Worm (Caenorhabditis elegans) whole organism, mixed stage, embryonic: ENCODE measurements around the gene srd-12.

ENCODE experiments used
- M03D4.4 ChIP-seq: sonication (generic microtip); optimal IDR thresholded peaks from 2 replicates; lab custom pipeline; 2017; ENCODE audit warnings: mild to moderate bottlenecking, missing genetic modification characterization, missing compliant biosample characterization
- blmp-1 ChIP-seq: fragments of 150-350 bp; optimal IDR thresholded peaks from 2 replicates; lab custom pipeline; 2014; ENCODE audit warnings: missing biosample characterization, missing genetic modification characterization
- ceh-39 ChIP-seq: fragments of 150-350 bp; optimal IDR thresholded peaks from 2 replicates; lab custom pipeline; 2014; ENCODE audit warnings: missing biosample characterization, missing genetic modification characterization
- ceh-83 ChIP-seq: fragments of 200-800 bp; sonication (Bioruptor generic); optimal IDR thresholded peaks from 2 replicates; lab custom pipeline; 2018; ENCODE audit warnings: mild to moderate bottlenecking, missing genetic modification characterization, missing compliant biosample characterization
- ces-1 ChIP-seq: fragments of 150-350 bp; optimal IDR thresholded peaks from 2 replicates; lab custom pipeline; 2014; ENCODE audit warnings: missing biosample characterization, missing genetic modification reagents, missing genetic modification characterization
- cnd-1 ChIP-seq: fragments of 200-800 bp; sonication (Bioruptor generic); optimal IDR thresholded peaks from 2 replicates; lab custom pipeline; 2018; ENCODE audit warnings: mild to moderate bottlenecking, missing genetic modification characterization, missing compliant biosample characterization
- elt-1 ChIP-seq: sonication (generic microtip); optimal IDR thresholded peaks from 2 replicates; lab custom pipeline; 2017; ENCODE audit warnings: missing genetic modification characterization, mild to moderate bottlenecking, missing compliant biosample characterization, antibody characterized with exemption, moderate library complexity, borderline replicate concordance; ENCODE audit not compliant: insufficient read depth
- elt-3 ChIP-seq: fragments of 150-350 bp; optimal IDR thresholded peaks from 2 replicates; lab custom pipeline; 2014; ENCODE audit warnings: missing biosample characterization, missing genetic modification characterization
- flh-1 ChIP-seq: fragments of 200-800 bp; sonication (Bioruptor generic); optimal IDR thresholded peaks from 2 replicates; lab custom pipeline; 2018; ENCODE audit warnings: mild to moderate bottlenecking, missing genetic modification characterization, moderate library complexity, missing compliant biosample characterization
- ham-2 ChIP-seq: fragments of 200-800 bp; sonication (Bioruptor generic); optimal IDR thresholded peaks from 2 replicates; lab custom pipeline; 2018; ENCODE audit warnings: mild to moderate bottlenecking, missing genetic modification characterization, missing compliant biosample characterization
- hlh-1 ChIP-seq: fragments of 150-350 bp; optimal IDR thresholded peaks from 2 replicates; lab custom pipeline; 2014; ENCODE audit warnings: missing biosample characterization, missing genetic modification reagents, missing genetic modification characterization
- lin-13 ChIP-seq: fragments of 150-350 bp; optimal IDR thresholded peaks from 2 replicates; lab custom pipeline; 2014; ENCODE audit warnings: missing biosample characterization, missing genetic modification characterization
- lsy-2 ChIP-seq: fragments of 150-350 bp; optimal IDR thresholded peaks from 2 replicates; lab custom pipeline; 2014; ENCODE audit warnings: missing biosample characterization, missing genetic modification characterization
- mab-5 ChIP-seq: fragments of 150-350 bp; optimal IDR thresholded peaks from 2 replicates; lab custom pipeline; 2014; ENCODE audit warnings: missing biosample characterization, missing genetic modification characterization
- mep-1 ChIP-seq: fragments of 150-350 bp; optimal IDR thresholded peaks from 2 replicates; lab custom pipeline; 2017; ENCODE audit warnings: missing biosample characterization, missing genetic modification reagents, missing genetic modification characterization, inconsistent platforms
- mls-2 ChIP-seq: sonication (generic microtip); optimal IDR thresholded peaks from 2 replicates; lab custom pipeline; 2016; ENCODE audit warnings: mild to moderate bottlenecking, missing genetic modification characterization, moderate library complexity, missing compliant biosample characterization
- nhr-12 ChIP-seq: fragments of 150-350 bp; optimal IDR thresholded peaks from 2 replicates; lab custom pipeline; 2014; ENCODE audit warnings: missing biosample characterization, missing genetic modification characterization
- nhr-2 ChIP-seq: fragments of 150-350 bp; optimal IDR thresholded peaks from 2 replicates; lab custom pipeline; 2014; ENCODE audit warnings: missing biosample characterization, missing genetic modification characterization
- nhr-237 ChIP-seq: fragments of 150-350 bp; optimal IDR thresholded peaks from 2 replicates; lab custom pipeline; 2014; ENCODE audit warnings: missing biosample characterization, missing genetic modification characterization
- nhr-28 ChIP-seq: fragments of 150-350 bp; optimal IDR thresholded peaks from 2 replicates; lab custom pipeline; 2014; ENCODE audit warnings: missing biosample characterization, missing genetic modification characterization
- pha-4 ChIP-seq: fragments of 150-350 bp; optimal IDR thresholded peaks from 2 replicates; lab custom pipeline; 2018; ENCODE audit warnings: missing biosample characterization, missing genetic modification reagents, missing genetic modification characterization
- sem-2 ChIP-seq: fragments of 200-800 bp; sonication (Bioruptor generic); optimal IDR thresholded peaks from 2 replicates; lab custom pipeline; 2018; ENCODE audit warnings: mild to moderate bottlenecking, missing genetic modification characterization, missing compliant biosample characterization
- snpc-4 ChIP-seq: fragments of 150-350 bp; optimal IDR thresholded peaks from 2 replicates; lab custom pipeline; 2014; ENCODE audit warnings: missing biosample characterization, missing genetic modification characterization
- sptf-1 ChIP-seq: sonication (generic microtip); optimal IDR thresholded peaks from 2 replicates; lab custom pipeline; 2017; ENCODE audit warnings: mild to moderate bottlenecking, missing genetic modification characterization, moderate library complexity, missing compliant biosample characterization
- tbx-8 ChIP-seq: fragments of 200-800 bp; sonication (Bioruptor generic); optimal IDR thresholded peaks from 2 replicates; lab custom pipeline; 2018; ENCODE audit warnings: mild to moderate bottlenecking, missing genetic modification characterization, moderate library complexity, missing compliant biosample characterization
- unc-120 ChIP-seq: sonication (generic microtip); optimal IDR thresholded peaks from 2 replicates; lab custom pipeline; 2017; ENCODE audit warnings: missing genetic modification characterization, missing compliant biosample characterization; ENCODE audit not compliant: poor library complexity, severe bottlenecking
- unc-39 ChIP-seq: fragments of 150-350 bp; optimal IDR thresholded peaks from 2 replicates; lab custom pipeline; 2014; ENCODE audit warnings: missing biosample characterization, missing genetic modification characterization
- unc-62 ChIP-seq: fragments of 150-350 bp; optimal IDR thresholded peaks from 2 replicates; lab custom pipeline; 2014; ENCODE audit warnings: missing biosample characterization, missing genetic modification reagents, missing genetic modification characterization
- zip-8 ChIP-seq: fragments of 150-350 bp; optimal IDR thresholded peaks from 2 replicates; lab custom pipeline; 2014; ENCODE audit warnings: missing biosample characterization, missing genetic modification characterization

Gene srd-12

DNA sequence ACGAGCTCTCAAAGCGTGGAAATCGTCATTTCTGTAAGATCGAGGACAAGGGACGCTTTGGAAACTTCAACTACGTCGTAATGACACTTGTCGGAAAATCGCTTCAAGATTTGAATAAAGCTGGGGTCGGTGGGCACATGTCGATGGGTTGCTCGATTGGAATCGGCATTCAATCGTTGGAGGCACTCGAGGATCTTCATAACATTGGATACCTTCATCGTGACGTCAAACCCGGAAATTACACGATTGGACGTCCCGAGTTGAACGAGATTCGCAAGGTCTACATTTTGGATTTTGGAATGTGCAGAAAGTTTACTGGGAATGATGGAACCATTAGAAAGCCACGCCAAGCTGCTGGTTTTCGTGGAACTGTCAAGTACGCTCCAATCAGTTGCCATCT is 2.5 kb upstream of the srd-12 start:
- TF ChIP-seq ham-2 (GFP tag; lab: Kevin White, UChicago) = no peak
- no peak for TF ChIP-seq nhr-237 (tag; lab: Kevin White, UChicago)
- no peak for TF ChIP-seq unc-39 (tag; lab: Kevin White, UChicago)
- TF ChIP-seq lsy-2 = no peak
- TF ChIP-seq snpc-4 (tag; lab: Kevin White, UChicago) = no peak
- TF ChIP-seq mep-1 (tag; lab: Kevin White, UChicago) = no peak
- TF ChIP-seq mab-5 (tag; lab: Kevin White, UChicago) = no peak
- TF ChIP-seq nhr-2 = no peak
- TF ChIP-seq lin-13 (tag; lab: Kevin White, UChicago) = no peak
- TF ChIP-seq blmp-1 (tag; lab: Kevin White, UChicago) = no peak

DNA sequence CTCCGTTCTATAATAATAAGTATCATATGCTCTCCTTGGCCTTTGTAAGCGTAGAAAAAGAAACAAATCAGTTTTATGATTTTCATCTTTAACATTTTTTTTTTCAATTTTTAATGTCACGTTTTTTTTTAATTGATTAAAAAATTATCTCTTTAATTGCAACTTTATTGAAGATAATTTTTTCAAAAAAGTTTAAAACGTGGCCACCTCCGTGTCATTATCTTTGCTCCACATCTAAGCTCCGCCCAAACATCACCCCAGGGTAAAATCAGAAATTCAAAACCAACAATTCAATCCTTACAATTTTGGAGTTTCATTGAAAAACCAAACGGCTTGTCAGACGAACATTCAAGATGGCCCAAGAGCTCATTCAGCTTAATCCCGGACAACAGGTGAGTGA is 1.6 kb upstream of the srd-12 start, which contains the start of gene ttbk-8.2:
ttbk-8.2 (plus strand) TSS at position 301 of the 400 bp plus-strand sequence.
- TF ChIP-seq lsy-2 = no peak

- TF ChIP-seq snpc-4 (tag; lab: Kevin White, UChicago) (no peak), elt-1 (tag; lab: Kevin White, UChicago) (no peak), pha-4 (tag; lab: Kevin White, UChicago) (no peak), M03D4.4 (no peak), hlh-1 (tag; lab: Kevin White, UChicago) (no peak), unc-39 (tag; lab: Kevin White, UChicago) (no peak), tbx-8 (GFP tag; lab: Kevin White, UChicago) (no peak), elt-3 (tag; lab: Kevin White, UChicago) (no peak)
Observed at ce11 chrIV:5627056-5627455, 3.0 kb downstream of the srd-12 start, which contains the start of gene srsx-14. srsx-14 (minus strand) TSS chrIV:5627156.

- TF ChIP-seq ces-1 (no peak), ceh-83 (no peak), sem-2 (no peak), lin-13 (tag; lab: Kevin White, UChicago) (no peak), nhr-12 (tag; lab: Kevin White, UChicago) (no peak), mls-2 (tag; lab: Kevin White, UChicago) (no peak), ham-2 (GFP tag; lab: Kevin White, UChicago) (no peak), nhr-237 (tag; lab: Kevin White, UChicago) (no peak), hlh-1 (tag; lab: Kevin White, UChicago) (no peak), unc-120 (tag; lab: Kevin White, UChicago) (no peak), unc-39 (tag; lab: Kevin White, UChicago) (no peak), mep-1 (tag; lab: Kevin White, UChicago) (no peak), elt-3 (tag; lab: Kevin White, UChicago) (no peak), sptf-1 (tag; lab: Kevin White, UChicago) (no peak), tbx-8 (GFP tag; lab: Kevin White, UChicago) (no peak)
Observed at ce11 chrIV:5623718-5624117, 6.3 kb downstream of the srd-12 start, which contains the start of gene srsx-15. srsx-15 (minus strand) TSS chrIV:5623818.

DNA sequence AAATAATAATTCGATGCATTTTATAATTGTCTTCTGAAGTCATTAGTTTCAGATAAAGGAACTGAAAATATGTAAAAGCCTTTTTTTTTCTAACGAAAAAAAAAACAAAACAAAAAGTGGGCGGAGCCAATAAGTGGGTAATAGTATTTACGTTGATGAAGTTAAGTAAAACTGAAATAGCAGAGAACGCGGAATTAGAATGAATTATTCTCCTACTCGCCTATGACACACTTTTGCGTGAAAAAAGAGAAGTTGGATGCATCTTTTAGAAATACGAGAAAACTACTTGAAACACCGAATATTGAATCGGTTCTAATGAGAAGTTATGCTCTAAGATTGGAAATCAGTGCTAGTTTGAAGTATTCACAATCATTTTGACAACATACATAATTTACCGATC is 10.4 kb downstream of the srd-12 start, which contains the start of gene srsx-16:
srsx-16 (minus strand) TSS at position 101 of the 400 bp plus-strand sequence.
- no peak for TF ChIP-seq M03D4.4
- no peak for TF ChIP-seq ces-1
- no peak for TF ChIP-seq hlh-1 (tag; lab: Kevin White, UChicago)
- TF ChIP-seq zip-8 (tag; lab: Kevin White, UChicago) = no peak
- TF ChIP-seq flh-1 (GFP tag; lab: Kevin White, UChicago) = no peak
- TF ChIP-seq blmp-1 (tag; lab: Kevin White, UChicago) = no peak
- no peak for TF ChIP-seq nhr-28 (tag; lab: Kevin White, UChicago)
- TF ChIP-seq lin-13 (tag; lab: Kevin White, UChicago) = no peak
- no peak for TF ChIP-seq elt-3 (tag; lab: Kevin White, UChicago)
- TF ChIP-seq ceh-83 = no peak
- TF ChIP-seq ceh-39 = no peak
- TF ChIP-seq elt-1 (tag; lab: Kevin White, UChicago) = no peak
- TF ChIP-seq sptf-1 (tag; lab: Kevin White, UChicago) = no peak
- TF ChIP-seq unc-39 (tag; lab: Kevin White, UChicago) = no peak

- no peak for TF ChIP-seq zip-8 (tag; lab: Kevin White, UChicago)
- TF ChIP-seq nhr-28 (tag; lab: Kevin White, UChicago) = no peak
- no peak for TF ChIP-seq unc-120 (tag; lab: Kevin White, UChicago)
- TF ChIP-seq unc-62 (GFP tag; lab: Kevin White, UChicago) = no peak
- no peak for TF ChIP-seq snpc-4 (tag; lab: Kevin White, UChicago)
- no peak for TF ChIP-seq cnd-1 (tag; lab: Kevin White, UChicago)
- no peak for TF ChIP-seq unc-39 (tag; lab: Kevin White, UChicago)
- no peak for TF ChIP-seq elt-3 (tag; lab: Kevin White, UChicago)
Observed at ce11 chrIV:5614558-5615026, 15.5 kb downstream of the srd-12 start, which contains the start of gene C39H7.4. C39H7.4 (minus strand) TSS chrIV:5614608.
